Worm (Caenorhabditis elegans) whole organism, L3 larva: ENCODE data around the gene Y69H2.9.

Experiments
- R02D3.7 ChIP-seq: fragments of 150-350 bp; optimal IDR thresholded peaks from 2 replicates; lab custom pipeline; 2014; ENCODE audit warnings: missing biosample characterization, missing genetic modification characterization
- ZK546.5 ChIP-seq: sonication (generic microtip); optimal IDR thresholded peaks from 2 replicates; lab custom pipeline; 2017; ENCODE audit warnings: missing biosample characterization, missing genetic modification characterization
- aly-2 ChIP-seq: fragments of 150-350 bp; optimal IDR thresholded peaks from 2 replicates; lab custom pipeline; 2014; ENCODE audit warnings: missing biosample characterization, missing genetic modification characterization
- ama-1 ChIP-seq: fragments of 150-350 bp; optimal IDR thresholded peaks from 2 replicates; lab custom pipeline; 2018
- egl-5 ChIP-seq: fragments of 150-350 bp; optimal IDR thresholded peaks from 2 replicates; lab custom pipeline; 2017; ENCODE audit warnings: missing biosample characterization, missing genetic modification reagents, missing genetic modification characterization, inconsistent platforms
- elt-1 ChIP-seq: fragments of 150-350 bp; optimal IDR thresholded peaks from 2 replicates; lab custom pipeline; 2014; ENCODE audit warnings: missing biosample characterization, missing genetic modification characterization
- eor-1 ChIP-seq, 2 experiments: fragments of 150-350 bp; optimal IDR thresholded peaks; 2 replicates each; lab custom pipeline; 2014 to 2018; ENCODE audit warnings: missing biosample characterization in 2 of 2, missing genetic modification characterization in 2 of 2
- fkh-10 ChIP-seq: sonication (generic microtip); optimal IDR thresholded peaks from 2 replicates; lab custom pipeline; 2017; ENCODE audit warnings: missing biosample characterization, missing genetic modification reagents, missing genetic modification characterization
- fos-1 ChIP-seq: fragments of 150-350 bp; optimal IDR thresholded peaks from 2 replicates; lab custom pipeline; 2014; ENCODE audit warnings: missing biosample characterization, missing genetic modification characterization
- jun-1 ChIP-seq: fragments of 150-350 bp; optimal IDR thresholded peaks from 2 replicates; lab custom pipeline; 2014; ENCODE audit warnings: missing biosample characterization, missing genetic modification reagents, missing genetic modification characterization
- lin-15B ChIP-seq: fragments of 150-350 bp; optimal IDR thresholded peaks from 2 replicates; lab custom pipeline; 2014; ENCODE audit warnings: missing biosample characterization, missing genetic modification characterization
- lin-39 ChIP-seq: fragments of 150-350 bp; optimal IDR thresholded peaks from 2 replicates; lab custom pipeline; 2018; ENCODE audit warnings: missing biosample characterization, missing genetic modification reagents, missing genetic modification characterization
- lsy-12 ChIP-seq: sonication (generic microtip); optimal IDR thresholded peaks from 2 replicates; lab custom pipeline; 2016; ENCODE audit warnings: mild to moderate bottlenecking, missing genetic modification characterization, missing compliant biosample characterization
- mml-1 ChIP-seq: fragments of 150-350 bp; sonication (generic microtip); optimal IDR thresholded peaks from 3 replicates; lab custom pipeline; 2014; ENCODE audit warnings: missing biosample characterization, missing genetic modification characterization
- nfya-1 ChIP-seq: sonication (generic microtip); optimal IDR thresholded peaks from 2 replicates; lab custom pipeline; 2017; ENCODE audit warnings: missing genetic modification characterization, mild to moderate bottlenecking, missing compliant biosample characterization, antibody characterized with exemption, moderate library complexity; ENCODE audit not compliant: insufficient read depth
- nhr-12 ChIP-seq: fragments of 150-350 bp; optimal IDR thresholded peaks from 2 replicates; lab custom pipeline; 2014; ENCODE audit warnings: missing biosample characterization, missing genetic modification characterization
- nhr-23 ChIP-seq: fragments of 150-350 bp; optimal IDR thresholded peaks from 2 replicates; lab custom pipeline; 2014; ENCODE audit warnings: missing biosample characterization, missing genetic modification reagents, missing genetic modification characterization
- nhr-237 ChIP-seq: fragments of 150-350 bp; optimal IDR thresholded peaks from 2 replicates; lab custom pipeline; 2014; ENCODE audit warnings: missing biosample characterization, missing genetic modification characterization
- nhr-25 ChIP-seq: sonication (generic microtip); optimal IDR thresholded peaks from 2 replicates; lab custom pipeline; 2017; ENCODE audit warnings: missing biosample characterization, missing genetic modification characterization
- nhr-28 ChIP-seq: fragments of 150-350 bp; optimal IDR thresholded peaks from 2 replicates; lab custom pipeline; 2014; ENCODE audit warnings: missing biosample characterization, missing genetic modification characterization
- nhr-43 ChIP-seq: sonication (generic microtip); optimal IDR thresholded peaks from 2 replicates; lab custom pipeline; 2016; ENCODE audit warnings: mild to moderate bottlenecking, missing genetic modification characterization, missing compliant biosample characterization; ENCODE audit not compliant: poor library complexity, severe bottlenecking
- nhr-67 ChIP-seq: fragments of 150-350 bp; optimal IDR thresholded peaks from 2 replicates; lab custom pipeline; 2014; ENCODE audit warnings: missing biosample characterization, missing genetic modification characterization
- nhr-76 ChIP-seq: fragments of 150-350 bp; sonication (generic microtip); optimal IDR thresholded peaks from 5 replicates; lab custom pipeline; 2014; ENCODE audit warnings: missing biosample characterization, missing genetic modification characterization
- nhr-77 ChIP-seq: fragments of 150-350 bp; optimal IDR thresholded peaks from 2 replicates; lab custom pipeline; 2014; ENCODE audit warnings: missing biosample characterization, missing genetic modification characterization
- pha-4 ChIP-seq: fragments of 150-350 bp; optimal IDR thresholded peaks from 2 replicates; lab custom pipeline; 2014; ENCODE audit warnings: missing biosample characterization, missing genetic modification reagents, missing genetic modification characterization
- pqm-1 ChIP-seq: fragments of 150-350 bp; optimal IDR thresholded peaks from 2 replicates; lab custom pipeline; 2017; ENCODE audit warnings: missing biosample characterization, missing genetic modification characterization, inconsistent platforms
- sea-2 ChIP-seq: fragments of 150-350 bp; sonication (generic microtip); optimal IDR thresholded peaks from 4 replicates; lab custom pipeline; 2014; ENCODE audit warnings: missing biosample characterization, missing genetic modification reagents, missing genetic modification characterization
- snpc-4 ChIP-seq: fragments of 150-350 bp; optimal IDR thresholded peaks from 2 replicates; lab custom pipeline; 2014; ENCODE audit warnings: missing biosample characterization, missing genetic modification characterization
- tbx-2 ChIP-seq: sonication (generic microtip); optimal IDR thresholded peaks from 2 replicates; lab custom pipeline; 2016; ENCODE audit warnings: mild to moderate bottlenecking, missing genetic modification characterization, missing compliant biosample characterization
- unc-62 ChIP-seq: fragments of 150-350 bp; sonication (generic microtip); optimal IDR thresholded peaks from 4 replicates; lab custom pipeline; 2014; ENCODE audit warnings: missing biosample characterization, missing genetic modification reagents, missing genetic modification characterization
- ztf-11 ChIP-seq: fragments of 150-350 bp; optimal IDR thresholded peaks from 2 replicates; lab custom pipeline; 2014; ENCODE audit warnings: missing biosample characterization, missing genetic modification characterization

Gene Y69H2.9

DNA sequence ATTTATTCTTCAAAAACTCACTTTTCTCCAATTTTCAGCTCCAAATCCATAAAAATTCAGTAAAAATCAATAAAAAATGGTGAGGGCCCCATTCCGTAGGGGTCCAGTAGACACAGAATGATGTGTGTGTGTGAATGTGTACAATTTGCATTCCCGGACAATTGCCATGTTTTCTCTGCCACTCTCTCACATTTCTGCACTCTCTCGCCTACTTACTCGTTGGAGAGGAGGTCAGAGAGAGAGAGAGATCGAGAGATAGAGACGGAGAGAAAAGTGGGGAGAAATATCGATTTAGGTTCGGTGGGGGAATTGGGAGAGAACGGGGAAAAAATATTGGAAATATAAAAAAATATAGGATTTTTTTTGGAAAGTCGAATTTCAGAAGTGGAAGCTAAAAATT, 22.3 kb downstream of the Y69H2.9 start (continued):
- TF ChIP-seq nhr-43 (tag; lab: Kevin White, UChicago) = no peak
- TF ChIP-seq nhr-76 (tag; lab: Kevin White, UChicago) = no peak
- TF ChIP-seq nhr-25 = peak; percentile 12
- peak; percentile 72 for TF ChIP-seq R02D3.7
- TF ChIP-seq ama-1 (lab: Kevin White, UChicago) = peak; percentile 39
- TF ChIP-seq eor-1 (tag; optimal IDR thresholded peaks at IDR 0.05; lab: Kevin White, UChicago) = no peak
- TF ChIP-seq unc-62 (GFP tag; lab: Kevin White, UChicago) = no peak
- TF ChIP-seq lin-39 (tag; lab: Kevin White, UChicago) = peak; percentile 59
- no peak for TF ChIP-seq ztf-11 (tag; lab: Kevin White, UChicago)
- no peak for TF ChIP-seq sea-2 (GFP tag; lab: Kevin White, UChicago)
- TF ChIP-seq nhr-28 (tag; lab: Kevin White, UChicago) = no peak
- TF ChIP-seq pha-4 (tag; lab: Kevin White, UChicago) = peak; percentile 98
- TF ChIP-seq nhr-67 (tag; lab: Kevin White, UChicago) = no peak
- no peak for TF ChIP-seq nhr-237 (tag; lab: Kevin White, UChicago)

DNA sequence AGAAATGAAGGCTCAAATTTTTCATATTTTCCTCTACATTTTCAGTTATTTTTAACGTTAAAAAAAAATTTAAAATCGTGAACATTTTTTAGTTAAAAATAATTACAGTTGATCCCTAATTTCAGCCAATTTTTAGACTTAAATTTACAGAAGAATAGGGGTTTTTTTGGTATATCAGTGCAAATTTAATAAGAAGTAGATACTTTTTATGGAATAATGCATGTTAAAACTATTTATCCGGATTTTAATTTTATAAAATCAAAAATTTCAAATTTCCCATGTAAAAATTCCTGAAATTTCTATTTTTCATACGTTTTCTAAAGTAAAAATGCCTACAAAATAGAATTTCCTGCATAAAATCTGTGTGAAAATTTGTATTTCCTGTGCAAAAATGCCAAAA, 22.7 kb downstream of the Y69H2.9 start:
- TF ChIP-seq aly-2 (tag; lab: Kevin White, UChicago) (no peak), nhr-237 (tag; lab: Kevin White, UChicago) (no peak), sea-2 (GFP tag; lab: Kevin White, UChicago) (no peak), ZK546.5 (tag; lab: Kevin White, UChicago) (no peak)

DNA sequence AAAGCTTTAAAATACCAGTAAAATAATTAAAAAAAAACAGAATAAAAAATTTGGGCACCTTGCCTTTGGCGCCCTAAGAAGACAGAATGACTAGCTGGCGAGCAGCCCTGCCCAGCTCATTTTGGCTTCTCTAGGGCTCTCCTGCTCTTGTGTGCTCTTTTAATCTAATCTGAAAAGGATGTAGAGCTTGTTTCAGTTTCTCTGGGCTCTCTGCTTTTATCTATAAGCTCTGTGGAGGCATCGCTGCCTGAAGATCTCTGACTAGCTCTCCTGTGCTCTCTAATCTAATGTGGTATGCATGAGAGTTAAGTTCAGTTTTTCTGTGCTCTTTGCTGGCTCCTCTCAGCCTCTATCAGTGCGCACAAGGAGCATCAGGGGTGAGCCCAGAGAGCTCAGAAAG, 24.5 kb downstream of the Y69H2.9 start:
- TF ChIP-seq unc-62 (GFP tag; lab: Kevin White, UChicago) (no peak), lsy-12 (tag; lab: Kevin White, UChicago) (no peak), egl-5 (tag; lab: Kevin White, UChicago) (no peak), elt-1 (tag; lab: Kevin White, UChicago) (no peak), eor-1 (tag; optimal IDR thresholded peaks at IDR 0.05; lab: Kevin White, UChicago) (no peak), tbx-2 (tag; lab: Kevin White, UChicago) (no peak), pqm-1 (tag; lab: Kevin White, UChicago) (no peak), nhr-77 (tag; lab: Kevin White, UChicago) (no peak), nhr-25 (no peak), R02D3.7 (no peak), fkh-10 (GFP tag; lab: Kevin White, UChicago) (no peak)

DNA sequence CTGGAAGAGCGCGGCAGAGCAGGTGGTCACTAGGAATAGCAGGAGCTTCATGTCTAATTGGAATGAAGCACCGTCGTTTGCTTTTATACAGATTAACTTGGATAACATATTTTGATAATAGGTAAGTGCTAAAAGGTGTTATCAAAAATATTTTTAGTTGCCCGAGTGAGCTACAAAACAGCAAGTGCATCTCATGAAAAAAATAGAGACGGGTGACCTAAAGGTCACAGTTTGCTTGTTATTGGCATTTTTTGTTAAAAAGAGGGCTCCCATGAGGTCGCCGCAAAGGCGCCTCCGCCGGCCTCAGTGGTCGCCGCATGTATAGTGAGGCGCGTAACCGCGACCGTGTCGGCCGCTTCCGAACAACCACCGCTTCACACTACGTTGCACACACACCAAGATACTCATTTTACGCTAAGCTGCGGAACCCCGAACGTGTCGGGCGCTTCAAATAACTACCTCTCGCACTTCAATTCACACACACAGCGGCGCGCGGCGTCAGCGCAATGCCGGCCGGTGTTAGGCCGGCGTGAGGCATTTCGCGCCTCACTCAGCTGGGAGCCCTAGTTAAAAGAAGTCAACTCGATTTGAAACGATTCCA, 28.1 kb downstream of the Y69H2.9 start, which contains the start of gene asp-19:
Gene asp-19 (minus strand): TSS at position 51 of the 601 bp plus-strand sequence.
- TF ChIP-seq R02D3.7 (no peak), lin-15B (tag; lab: Kevin White, UChicago) (no peak), fos-1 (tag; lab: Kevin White, UChicago) (no peak), fkh-10 (GFP tag; lab: Kevin White, UChicago) (no peak), unc-62 (GFP tag; lab: Kevin White, UChicago) (no peak), nfya-1 (tag; lab: Kevin White, UChicago) (no peak), jun-1 (no peak), elt-1 (tag; lab: Kevin White, UChicago) (no peak), nhr-43 (tag; lab: Kevin White, UChicago) (no peak), nhr-23 (tag; lab: Kevin White, UChicago) (no peak), mml-1 (tag; lab: Kevin White, UChicago) (no peak), ztf-11 (tag; lab: Kevin White, UChicago) (no peak)

DNA sequence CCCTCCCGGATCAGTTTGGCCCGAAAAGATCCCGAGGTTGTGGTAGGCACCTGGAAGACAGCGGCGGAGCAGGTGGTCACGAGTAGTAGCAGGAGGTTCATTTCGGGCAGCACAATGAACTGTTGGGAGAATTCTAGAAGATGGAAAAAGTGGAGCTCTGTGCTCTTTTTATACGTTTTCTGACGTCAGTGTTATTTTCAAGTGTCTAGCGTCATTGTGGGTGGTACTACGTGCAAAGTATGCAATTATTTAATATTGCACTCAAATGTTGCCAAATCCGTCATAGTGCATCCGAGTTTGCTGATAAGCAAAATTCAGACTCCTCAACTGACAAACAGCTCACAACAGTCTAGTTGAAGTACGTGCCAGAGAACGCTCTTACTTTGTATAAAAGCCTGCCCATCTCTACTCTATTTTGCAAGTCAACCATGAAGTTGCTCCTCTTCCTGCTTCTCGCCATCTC, 30.3 kb downstream of the Y69H2.9 start, which contains the start of the genes asp-18 and scl-19:
Gene asp-18 (minus strand): TSS at position 101 of the 463 bp plus-strand sequence.
Gene scl-19 (plus strand): TSS at position 413 of the 463 bp plus-strand sequence.
- no peak for TF ChIP-seq snpc-4 (tag; lab: Kevin White, UChicago)
- TF ChIP-seq lin-39 (tag; lab: Kevin White, UChicago) = no peak
- TF ChIP-seq unc-62 (GFP tag; lab: Kevin White, UChicago) = no peak
- no peak for TF ChIP-seq jun-1
- no peak for TF ChIP-seq nhr-12 (tag; lab: Kevin White, UChicago)
- TF ChIP-seq nhr-76 (tag; lab: Kevin White, UChicago) = no peak
- TF ChIP-seq, all 47 proteins: peak for 0
